Worm (Caenorhabditis elegans): Measurements from ENCODE around the gene vab-15.

The vab-15 gene

DNA sequence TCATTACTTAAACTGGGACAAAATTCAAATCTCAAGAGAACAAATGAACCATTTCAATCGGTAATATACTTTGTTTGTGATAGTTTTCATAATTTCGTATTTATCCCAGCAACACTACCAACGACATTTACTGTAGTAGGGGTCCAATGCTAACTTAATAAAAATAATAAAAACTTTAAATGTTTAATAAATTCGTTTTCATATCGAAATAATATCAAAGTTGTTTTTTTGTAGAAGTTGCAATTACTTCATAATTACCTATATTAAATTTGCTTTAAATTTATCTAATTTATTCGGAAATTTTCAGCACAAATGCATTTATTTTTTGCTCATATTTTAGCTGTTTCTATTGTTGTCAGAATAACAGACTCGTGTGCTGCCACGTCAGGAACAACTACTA, 19.3 kb downstream of the vab-15 start, which contains the start of gene R07B1.6:
TSS of gene R07B1.6 (plus strand) at position 301 of the 400 bp plus-strand sequence.
- TF ChIP-seq tra-1 (GFP tag; IDR thresholded peaks at IDR 0.05) (no peak), unc-39 (tag; optimal IDR thresholded peaks at IDR 0.05) (no peak), ZK337.2 (GFP tag; IDR thresholded peaks at IDR 0.05) (no peak), Y48G9A.11 (GFP tag; IDR thresholded peaks at IDR 0.05) (no peak), ceh-32 (tag; optimal IDR thresholded peaks at IDR 0.05; ENCODE audit: poor library complexity) (no peak)

- TF ChIP-seq jun-1 (tag; optimal IDR thresholded peaks at IDR 0.05) = no peak
Measured at ce11 chrX:9868820-9869219, 21.7 kb downstream of the vab-15 start, which contains the start of gene R07B1.7. Gene R07B1.7, plus strand, starts transcription at chrX:9869120.

DNA sequence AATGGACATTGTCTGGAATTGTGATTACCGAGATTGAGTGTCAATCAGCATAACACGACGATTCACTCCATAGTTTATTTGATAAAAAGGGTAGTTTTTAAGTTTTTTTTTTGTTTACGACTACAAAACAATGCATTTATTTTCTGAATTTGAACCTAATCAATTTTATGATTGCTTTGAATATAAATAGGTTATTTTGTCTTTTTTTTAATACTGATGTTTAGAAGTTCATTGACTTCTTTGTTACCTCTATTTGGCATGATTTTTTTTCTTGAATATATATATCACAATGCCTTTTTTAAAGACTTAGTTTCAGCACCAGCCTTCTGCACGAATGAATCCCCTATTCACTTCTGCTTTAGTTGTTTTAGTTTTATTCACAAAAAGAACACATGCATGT, 22.4 kb downstream of the vab-15 start, which contains the start of gene R07B1.13:
TSS of gene R07B1.13 (plus strand) at position 301 of the 400 bp plus-strand sequence.
- TF ChIP-seq nhr-111 (GFP tag; optimal IDR thresholded peaks at IDR 0.05) = no peak
- TF ChIP-seq hmg-1.1 (GFP tag; IDR thresholded peaks at IDR 0.05) = no peak
- no peak for TF ChIP-seq F10B5.3 (tag; optimal IDR thresholded peaks at IDR 0.05)
- TF ChIP-seq ceh-62 (tag; optimal IDR thresholded peaks at IDR 0.05) = no peak
- no peak for TF ChIP-seq F49E8.2 (tag; optimal IDR thresholded peaks at IDR 0.05; ENCODE audit: borderline replicate concordance)
- TF ChIP-seq attf-4 (tag; optimal IDR thresholded peaks at IDR 0.05) = no peak
- no peak for TF ChIP-seq madf-5 (GFP tag; IDR thresholded peaks at IDR 0.05)

ce11 chrX:9872554-9872953, 25.5 kb downstream of the vab-15 start, which contains the start of gene R07B1.8:
Gene R07B1.8, minus strand, starts transcription at chrX:9872654.
- no peak for TF ChIP-seq nhr-111 (GFP tag; optimal IDR thresholded peaks at IDR 0.05)
- no peak for TF ChIP-seq mxl-3 (GFP tag; optimal IDR thresholded peaks at IDR 0.05)
- no peak for TF ChIP-seq lin-38 (GFP tag; IDR thresholded peaks at IDR 0.05)
- TF ChIP-seq mes-2 (tag; optimal IDR thresholded peaks at IDR 0.05; ENCODE audit: poor library complexity, severe bottlenecking) = no peak
- no peak for TF ChIP-seq fos-1 (tag; optimal IDR thresholded peaks at IDR 0.05)
- TF ChIP-seq aly-2 (tag; optimal IDR thresholded peaks at IDR 0.05) = no peak

ce11 chrX:9877117-9877516, 30.0 kb downstream of the vab-15 start, which contains the start of gene R07B1.9:
Gene R07B1.9, plus strand, starts transcription at chrX:9877417.
- TF ChIP-seq aha-1 (tag) = peak; percentile 31
- no peak for TF ChIP-seq lin-29 (GFP tag; IDR thresholded peaks at IDR 0.05)

- TF ChIP-seq ztf-11 (tag; optimal IDR thresholded peaks at IDR 0.05) (no peak), zip-2 (tag; optimal IDR thresholded peaks at IDR 0.05) (no peak), unc-39 (tag; optimal IDR thresholded peaks at IDR 0.05) (no peak), ces-1 (GFP tag; optimal IDR thresholded peaks at IDR 0.05) (no peak), dmd-8 (GFP tag; IDR thresholded peaks at IDR 0.05) (no peak), pha-4 (GFP tag; IDR thresholded peaks at IDR 0.05) (no peak), pha-4 (tag; optimal IDR thresholded peaks at IDR 0.05) (no peak), lim-7 (GFP tag; IDR thresholded peaks at IDR 0.05) (no peak), hmg-1.1 (GFP tag; IDR thresholded peaks at IDR 0.05) (no peak), D1046.2 (GFP tag; IDR thresholded peaks at IDR 0.05) (no peak), nhr-10 (tag; optimal IDR thresholded peaks at IDR 0.05) (no peak), daf-16 (GFP tag; optimal IDR thresholded peaks at IDR 0.05) (no peak), daf-16 (tag; optimal IDR thresholded peaks at IDR 0.05) (no peak), ceh-28 (tag; optimal IDR thresholded peaks at IDR 0.05) (no peak), unc-130 (GFP tag; optimal IDR thresholded peaks at IDR 0.05) (no peak), mep-1 (tag; optimal IDR thresholded peaks at IDR 0.05) (no peak), lsy-2 (tag; optimal IDR thresholded peaks at IDR 0.05) (no peak), snpc-1.2 (GFP tag; IDR thresholded peaks at IDR 0.05) (no peak), nhr-25 (tag; optimal IDR thresholded peaks at IDR 0.05; ENCODE audit: borderline replicate concordance, insufficient read depth) (no peak), ctbp-1 (GFP tag; IDR thresholded peaks at IDR 0.05) (no peak), nhr-28 (tag; optimal IDR thresholded peaks at IDR 0.05) (no peak), dve-1 (tag; optimal IDR thresholded peaks at IDR 0.05; ENCODE audit: insufficient read depth) (no peak)
Measured at ce11 chrX:9882112-9882511, 35.0 kb downstream of the vab-15 start, which contains the start of gene glo-1. Gene glo-1, minus strand, starts transcription at chrX:9882212.
